Worm (Caenorhabditis elegans): ENCODE measurements around the gene F54B11.11.

ce11 chrX:13541335-13541734 lies 37.2 kb upstream of the F54B11.11 start:
- TF ChIP-seq ceh-36 (tag; optimal IDR thresholded peaks at IDR 0.05) (no peak), F13C5.2 (tag; optimal IDR thresholded peaks at IDR 0.05) (no peak), ama-1 (optimal IDR thresholded peaks at IDR 0.05) (no peak), tra-4 (tag; optimal IDR thresholded peaks at IDR 0.05) (no peak)
